Worm (Caenorhabditis elegans) whole organism, mixed stage, embryonic: ENCODE measurements around the gene K04G7.1.

Experiments
- M03D4.4 ChIP-seq: sonication (generic microtip); optimal IDR thresholded peaks from 2 replicates; lab custom pipeline; 2017; ENCODE audit warnings: mild to moderate bottlenecking, missing genetic modification characterization, missing compliant biosample characterization
- bed-3 ChIP-seq: fragments of 200-800 bp; sonication (Bioruptor generic); optimal IDR thresholded peaks from 3 replicates; lab custom pipeline; 2018; ENCODE audit warnings: mild to moderate bottlenecking, missing genetic modification characterization, moderate library complexity, missing compliant biosample characterization
- blmp-1 ChIP-seq: fragments of 150-350 bp; optimal IDR thresholded peaks from 2 replicates; lab custom pipeline; 2014; ENCODE audit warnings: missing biosample characterization, missing genetic modification characterization
- ceh-39 ChIP-seq: fragments of 150-350 bp; optimal IDR thresholded peaks from 2 replicates; lab custom pipeline; 2014; ENCODE audit warnings: missing biosample characterization, missing genetic modification characterization
- ceh-83 ChIP-seq: fragments of 200-800 bp; sonication (Bioruptor generic); optimal IDR thresholded peaks from 2 replicates; lab custom pipeline; 2018; ENCODE audit warnings: mild to moderate bottlenecking, missing genetic modification characterization, missing compliant biosample characterization
- ces-1 ChIP-seq: fragments of 150-350 bp; optimal IDR thresholded peaks from 2 replicates; lab custom pipeline; 2014; ENCODE audit warnings: missing biosample characterization, missing genetic modification reagents, missing genetic modification characterization
- cnd-1 ChIP-seq: fragments of 200-800 bp; sonication (Bioruptor generic); optimal IDR thresholded peaks from 2 replicates; lab custom pipeline; 2018; ENCODE audit warnings: mild to moderate bottlenecking, missing genetic modification characterization, missing compliant biosample characterization
- drap-1 ChIP-seq: fragments of 200-800 bp; sonication (Bioruptor generic); optimal IDR thresholded peaks from 3 replicates; lab custom pipeline; 2018; ENCODE audit warnings: mild to moderate bottlenecking, missing genetic modification characterization, missing compliant biosample characterization
- elt-1 ChIP-seq: sonication (generic microtip); optimal IDR thresholded peaks from 2 replicates; lab custom pipeline; 2017; ENCODE audit warnings: missing genetic modification characterization, mild to moderate bottlenecking, missing compliant biosample characterization, antibody characterized with exemption, moderate library complexity, borderline replicate concordance; ENCODE audit not compliant: insufficient read depth
- elt-3 ChIP-seq: fragments of 150-350 bp; optimal IDR thresholded peaks from 2 replicates; lab custom pipeline; 2014; ENCODE audit warnings: missing biosample characterization, missing genetic modification characterization
- flh-1 ChIP-seq: fragments of 200-800 bp; sonication (Bioruptor generic); optimal IDR thresholded peaks from 2 replicates; lab custom pipeline; 2018; ENCODE audit warnings: mild to moderate bottlenecking, missing genetic modification characterization, moderate library complexity, missing compliant biosample characterization
- hlh-1 ChIP-seq: fragments of 150-350 bp; optimal IDR thresholded peaks from 2 replicates; lab custom pipeline; 2014; ENCODE audit warnings: missing biosample characterization, missing genetic modification reagents, missing genetic modification characterization
- lin-32 ChIP-seq: fragments of 200-800 bp; sonication (Bioruptor generic); optimal IDR thresholded peaks from 2 replicates; lab custom pipeline; 2018; ENCODE audit warnings: mild to moderate bottlenecking, missing genetic modification characterization, missing compliant biosample characterization
- lsy-2 ChIP-seq: fragments of 150-350 bp; optimal IDR thresholded peaks from 2 replicates; lab custom pipeline; 2014; ENCODE audit warnings: missing biosample characterization, missing genetic modification characterization
- mab-5 ChIP-seq: fragments of 150-350 bp; optimal IDR thresholded peaks from 2 replicates; lab custom pipeline; 2014; ENCODE audit warnings: missing biosample characterization, missing genetic modification characterization
- mep-1 ChIP-seq: fragments of 150-350 bp; optimal IDR thresholded peaks from 2 replicates; lab custom pipeline; 2017; ENCODE audit warnings: missing biosample characterization, missing genetic modification reagents, missing genetic modification characterization, inconsistent platforms
- nhr-12 ChIP-seq: fragments of 150-350 bp; optimal IDR thresholded peaks from 2 replicates; lab custom pipeline; 2014; ENCODE audit warnings: missing biosample characterization, missing genetic modification characterization
- nhr-2 ChIP-seq: fragments of 150-350 bp; optimal IDR thresholded peaks from 2 replicates; lab custom pipeline; 2014; ENCODE audit warnings: missing biosample characterization, missing genetic modification characterization
- nhr-237 ChIP-seq: fragments of 150-350 bp; optimal IDR thresholded peaks from 2 replicates; lab custom pipeline; 2014; ENCODE audit warnings: missing biosample characterization, missing genetic modification characterization
- pha-4 ChIP-seq: fragments of 150-350 bp; optimal IDR thresholded peaks from 2 replicates; lab custom pipeline; 2018; ENCODE audit warnings: missing biosample characterization, missing genetic modification reagents, missing genetic modification characterization
- sem-2 ChIP-seq: fragments of 200-800 bp; sonication (Bioruptor generic); optimal IDR thresholded peaks from 2 replicates; lab custom pipeline; 2018; ENCODE audit warnings: mild to moderate bottlenecking, missing genetic modification characterization, missing compliant biosample characterization
- snpc-4 ChIP-seq: fragments of 150-350 bp; optimal IDR thresholded peaks from 2 replicates; lab custom pipeline; 2014; ENCODE audit warnings: missing biosample characterization, missing genetic modification characterization
- sptf-1 ChIP-seq: sonication (generic microtip); optimal IDR thresholded peaks from 2 replicates; lab custom pipeline; 2017; ENCODE audit warnings: mild to moderate bottlenecking, missing genetic modification characterization, moderate library complexity, missing compliant biosample characterization
- tbx-8 ChIP-seq: fragments of 200-800 bp; sonication (Bioruptor generic); optimal IDR thresholded peaks from 2 replicates; lab custom pipeline; 2018; ENCODE audit warnings: mild to moderate bottlenecking, missing genetic modification characterization, moderate library complexity, missing compliant biosample characterization
- unc-120 ChIP-seq: sonication (generic microtip); optimal IDR thresholded peaks from 2 replicates; lab custom pipeline; 2017; ENCODE audit warnings: missing genetic modification characterization, missing compliant biosample characterization; ENCODE audit not compliant: poor library complexity, severe bottlenecking
- unc-39 ChIP-seq: fragments of 150-350 bp; optimal IDR thresholded peaks from 2 replicates; lab custom pipeline; 2014; ENCODE audit warnings: missing biosample characterization, missing genetic modification characterization
- unc-62 ChIP-seq: fragments of 150-350 bp; optimal IDR thresholded peaks from 2 replicates; lab custom pipeline; 2014; ENCODE audit warnings: missing biosample characterization, missing genetic modification reagents, missing genetic modification characterization
- ztf-11 ChIP-seq: fragments of 150-350 bp; optimal IDR thresholded peaks from 2 replicates; lab custom pipeline; 2014; ENCODE audit warnings: missing biosample characterization, missing genetic modification characterization

The K04G7.1 gene

ce11 chrIII:7140228-7140710 is 22.2 kb upstream of the K04G7.1 start:
- TF ChIP-seq nhr-2 (tag; lab: Kevin White, UChicago), result no peak
- peak; percentile 74 for TF ChIP-seq ceh-83 (GFP tag; lab: Kevin White, UChicago)
- TF ChIP-seq elt-3, result no peak

- TF ChIP-seq unc-120 (tag; lab: Kevin White, UChicago) (no peak), drap-1 (GFP tag; lab: Kevin White, UChicago) (no peak), snpc-4 (tag; lab: Kevin White, UChicago) (no peak), nhr-2 (tag; lab: Kevin White, UChicago) (no peak), hlh-1 (tag; lab: Kevin White, UChicago) (peak; percentile 19), ztf-11 (no peak), flh-1 (GFP tag; lab: Kevin White, UChicago) (no peak), sptf-1 (tag; lab: Kevin White, UChicago) (no peak)
- TF ChIP-seq, all 35 proteins: peak for 1
These were observed 21.2 kb upstream of the K04G7.1 start for ce11 chrIII:7141285-7141715.

- TF ChIP-seq ces-1 (GFP tag; lab: Kevin White, UChicago) (peak; percentile 5), mep-1 (tag; lab: Kevin White, UChicago) (no peak)
These were observed 20.3 kb upstream of the K04G7.1 start for ce11 chrIII:7142172-7142601.

- TF ChIP-seq ces-1 (GFP tag; lab: Kevin White, UChicago) (peak; percentile 72), lsy-2 (no peak)
These were observed 17.8 kb upstream of the K04G7.1 start, which contains the start of gene glr-2 for ce11 chrIII:7144749-7145148. Gene glr-2, minus strand, starts transcription at chrIII:7144959.

- TF ChIP-seq M03D4.4 (tag; lab: Kevin White, UChicago), result no peak
- no peak for TF ChIP-seq ceh-83 (GFP tag; lab: Kevin White, UChicago)
- TF ChIP-seq ces-1 (GFP tag; lab: Kevin White, UChicago), result no peak
- no peak for TF ChIP-seq unc-62 (GFP tag; lab: Kevin White, UChicago)
- no peak for TF ChIP-seq nhr-237 (tag; lab: Kevin White, UChicago)
- TF ChIP-seq lsy-2, result no peak
- TF ChIP-seq mab-5, result no peak
- TF ChIP-seq sem-2, result no peak
- no peak for TF ChIP-seq flh-1 (GFP tag; lab: Kevin White, UChicago)
- TF ChIP-seq tbx-8, result no peak
- no peak for TF ChIP-seq blmp-1 (tag; lab: Kevin White, UChicago)
These were observed 16.2 kb upstream of the K04G7.1 start for ce11 chrIII:7146341-7146740.

ce11 chrIII:7148191-7148590 is 14.3 kb upstream of the K04G7.1 start:
- TF ChIP-seq unc-62 (GFP tag; lab: Kevin White, UChicago) (no peak), tbx-8 (no peak), sptf-1 (tag; lab: Kevin White, UChicago) (no peak), nhr-2 (tag; lab: Kevin White, UChicago) (no peak), flh-1 (GFP tag; lab: Kevin White, UChicago) (no peak), lsy-2 (no peak), mab-5 (no peak)

- TF ChIP-seq ztf-11, result no peak
- TF ChIP-seq sptf-1 (tag; lab: Kevin White, UChicago), result no peak
- no peak for TF ChIP-seq elt-1 (tag; lab: Kevin White, UChicago)
- TF ChIP-seq mep-1 (tag; lab: Kevin White, UChicago), result no peak
- TF ChIP-seq lin-32, result no peak
- TF ChIP-seq nhr-12 (tag; lab: Kevin White, UChicago), result no peak
- TF ChIP-seq nhr-237 (tag; lab: Kevin White, UChicago), result no peak
- TF ChIP-seq mab-5, result no peak
- TF ChIP-seq lsy-2, result no peak
- TF ChIP-seq, all 35 proteins: peak for 0
These were observed 12.3 kb upstream of the K04G7.1 start for ce11 chrIII:7150162-7150561.

ce11 chrIII:7152569-7152968 is 9.9 kb upstream of the K04G7.1 start:
- no peak for TF ChIP-seq lin-32
- TF ChIP-seq nhr-2 (tag; lab: Kevin White, UChicago), result no peak
- TF ChIP-seq unc-62 (GFP tag; lab: Kevin White, UChicago), result no peak
- TF ChIP-seq ceh-39 (tag; lab: Kevin White, UChicago), result no peak
- TF ChIP-seq pha-4 (tag; lab: Kevin White, UChicago), result no peak
- no peak for TF ChIP-seq cnd-1
- no peak for TF ChIP-seq elt-1 (tag; lab: Kevin White, UChicago)
- TF ChIP-seq unc-39 (tag; lab: Kevin White, UChicago), result no peak
- no peak for TF ChIP-seq bed-3 (GFP tag; lab: Kevin White, UChicago)
